Fruit fly (Drosophila melanogaster) whole organism, adult: ENCODE measurements around the gene Bicra.

Source experiments
- CG11617 ChIP-seq: fragments of 200-800 bp; sonication (Bioruptor generic); optimal IDR thresholded peaks from 2 replicates; lab custom pipeline; 2017; ENCODE audit warnings: mild to moderate bottlenecking, missing biosample characterization, missing genetic modification reagents, missing genetic modification characterization
- CG12768 ChIP-seq: fragments of 200-800 bp; sonication (Bioruptor generic); optimal IDR thresholded peaks from 2 replicates; lab custom pipeline; 2017; ENCODE audit warnings: missing biosample characterization, missing genetic modification characterization, mild to moderate bottlenecking, moderate library complexity, missing genetic modification reagents
- CG14711 ChIP-seq: fragments of 200-800 bp; sonication (Bioruptor generic); optimal IDR thresholded peaks from 2 replicates; lab custom pipeline; 2018; ENCODE audit warnings: missing biosample characterization, mild to moderate bottlenecking, missing genetic modification characterization, moderate library complexity
- CG1620 ChIP-seq: fragments of 200-800 bp; sonication (Bioruptor generic); optimal IDR thresholded peaks from 2 replicates; lab custom pipeline; 2016; ENCODE audit warnings: missing biosample characterization, missing genetic modification characterization
- CG33017 ChIP-seq: fragments of 200-800 bp; sonication (Bioruptor generic); optimal IDR thresholded peaks from 2 replicates; lab custom pipeline; 2018; ENCODE audit warnings: missing biosample characterization, mild to moderate bottlenecking, missing genetic modification characterization, moderate library complexity
- CG5204 ChIP-seq: fragments of 200-800 bp; sonication (Bioruptor generic); optimal IDR thresholded peaks from 2 replicates; lab custom pipeline; 2016; ENCODE audit warnings: missing biosample characterization, missing genetic modification characterization
- CG7045 ChIP-seq: fragments of 200-800 bp; sonication (Bioruptor generic); optimal IDR thresholded peaks from 2 replicates; lab custom pipeline; 2017; ENCODE audit warnings: missing biosample characterization, mild to moderate bottlenecking, missing genetic modification characterization
- CG7101 ChIP-seq: fragments of 200-800 bp; sonication (Bioruptor generic); optimal IDR thresholded peaks from 2 replicates; lab custom pipeline; 2018; ENCODE audit warnings: missing biosample characterization, mild to moderate bottlenecking, missing genetic modification characterization, moderate library complexity
- Clk ChIP-seq: fragments of 200-800 bp; sonication (Bioruptor generic); optimal IDR thresholded peaks from 2 replicates; lab custom pipeline; 2017; ENCODE audit warnings: missing biosample characterization, missing genetic modification characterization
- Crg-1 ChIP-seq: fragments of 200-800 bp; sonication (Bioruptor generic); optimal IDR thresholded peaks from 2 replicates; lab custom pipeline; 2016; ENCODE audit warnings: missing biosample characterization, missing genetic modification characterization
- Hr96 ChIP-seq: fragments of 200-800 bp; sonication (Bioruptor generic); optimal IDR thresholded peaks from 2 replicates; lab custom pipeline; 2016; ENCODE audit warnings: missing biosample characterization, missing genetic modification characterization
- Mnt ChIP-seq: fragments of 200-800 bp; sonication (Bioruptor generic); optimal IDR thresholded peaks from 2 replicates; lab custom pipeline; 2016; ENCODE audit warnings: missing biosample characterization, mild to moderate bottlenecking, missing genetic modification characterization
- bab1 ChIP-seq: fragments of 200-800 bp; sonication (Bioruptor generic); optimal IDR thresholded peaks from 3 replicates; lab custom pipeline; 2019; ENCODE audit warnings: missing biosample characterization, mild to moderate bottlenecking, missing genetic modification characterization, moderate library complexity
- cic ChIP-seq: fragments of 200-800 bp; sonication (Bioruptor generic); optimal IDR thresholded peaks from 2 replicates; lab custom pipeline; 2017; ENCODE audit warnings: missing biosample characterization, mild to moderate bottlenecking, missing genetic modification characterization, moderate library complexity
- cnc ChIP-seq, 2 experiments: fragments of >200 bp; optimal IDR thresholded peaks; 2 replicates each; lab custom pipeline; 2017
- kay ChIP-seq: fragments of 200-800 bp; sonication (Bioruptor generic); peaks from one replicate; lab custom pipeline; 2016; ENCODE audit warnings: missing biosample characterization, missing genetic modification characterization, borderline replicate concordance
- ovo ChIP-seq: fragments of 200-800 bp; sonication (Bioruptor generic); optimal IDR thresholded peaks from 2 replicates; lab custom pipeline; 2016; ENCODE audit warnings: missing biosample characterization, missing genetic modification characterization
- pad ChIP-seq: fragments of 200-800 bp; sonication (Bioruptor generic); optimal IDR thresholded peaks from 3 replicates; lab custom pipeline; 2017; ENCODE audit warnings: missing biosample characterization, missing genetic modification characterization, mild to moderate bottlenecking, moderate library complexity, missing genetic modification reagents
- tj ChIP-seq: fragments of 200-800 bp; sonication (Bioruptor generic); optimal IDR thresholded peaks from 3 replicates; lab custom pipeline; 2017; ENCODE audit warnings: missing biosample characterization, mild to moderate bottlenecking, missing genetic modification characterization, moderate library complexity
- toe ChIP-seq: fragments of 200-800 bp; sonication (Bioruptor generic); optimal IDR thresholded peaks from 2 replicates; lab custom pipeline; 2016; ENCODE audit warnings: missing biosample characterization, missing genetic modification characterization

The Bicra gene

dm6 chr3R:29138961-29139527 lies 76.2 kb downstream of the Bicra start:
- no peak for TF ChIP-seq Mnt (GFP tag; lab: Kevin White, UChicago)
- TF ChIP-seq ovo (GFP tag; lab: Kevin White, UChicago) = peak; percentile 96
- TF ChIP-seq toe = no peak
- TF ChIP-seq kay (GFP tag; lab: Kevin White, UChicago) = no peak
- peak; percentile 68 for TF ChIP-seq pad (GFP tag; lab: Kevin White, UChicago)
- peak; percentile 29 for TF ChIP-seq bab1
- TF ChIP-seq cnc (optimal IDR thresholded peaks at IDR 0.05; lab: Kevin White, UChicago) = no peak
- TF ChIP-seq CG11617 (GFP tag; lab: Kevin White, UChicago) = no peak
- TF ChIP-seq Crg-1 = no peak
- TF ChIP-seq cic (GFP tag; lab: Kevin White, UChicago) = no peak
- peak; percentile 45 for TF ChIP-seq CG12768
- no peak for TF ChIP-seq CG1620 (GFP tag; lab: Kevin White, UChicago)

dm6 chr3R:29139767-29140755 lies 77.2 kb downstream of the Bicra start:
- TF ChIP-seq CG11617 (GFP tag; lab: Kevin White, UChicago) = no peak
- no peak for TF ChIP-seq CG7101 (tag; lab: Kevin White, UChicago)
- TF ChIP-seq cic (GFP tag; lab: Kevin White, UChicago) = no peak
- TF ChIP-seq CG12768 = no peak
- no peak for TF ChIP-seq ovo (GFP tag; lab: Kevin White, UChicago)
- no peak for TF ChIP-seq Crg-1
- TF ChIP-seq CG33017 (tag; lab: Kevin White, UChicago) = no peak
- TF ChIP-seq Hr96 = no peak
- no peak for TF ChIP-seq tj (GFP tag; lab: Kevin White, UChicago)
- TF ChIP-seq kay (GFP tag; lab: Kevin White, UChicago) = no peak
- TF ChIP-seq cnc (optimal IDR thresholded peaks at IDR 0.05; lab: Kevin White, UChicago) = no peak
- TF ChIP-seq CG1620 (GFP tag; lab: Kevin White, UChicago) = no peak
- TF ChIP-seq Clk (GFP tag; lab: Kevin White, UChicago) = no peak
- TF ChIP-seq bab1 = no peak

dm6 chr3R:29146710-29147109 lies 83.9 kb downstream of the Bicra start, which contains the start of gene CG14511:
Gene CG14511, minus strand, starts transcription at chr3R:29146893.
- TF ChIP-seq bab1 (peak; percentile 27), CG5204 (no peak)

DNA sequence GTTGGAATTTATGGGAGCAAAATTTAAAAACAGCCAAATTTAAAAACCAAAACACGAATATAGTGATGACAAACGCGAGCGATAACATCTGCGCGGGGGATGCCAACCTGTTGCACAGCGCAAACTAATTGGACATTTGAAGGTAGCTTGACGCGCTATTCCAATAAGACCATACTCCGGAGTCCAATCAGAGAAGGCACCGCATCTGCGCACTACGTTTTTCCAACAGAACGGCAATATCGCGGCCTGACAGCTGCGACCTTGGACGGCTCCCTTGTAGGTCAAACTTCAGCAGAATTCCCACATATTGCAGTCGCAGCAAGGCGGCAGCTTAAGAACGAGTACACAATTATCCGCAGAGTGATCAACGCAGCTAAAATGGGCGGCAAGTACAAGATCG lies 85.2 kb downstream of the Bicra start, which contains the start of the genes CG11882 and Pglym78:
Gene CG11882, minus strand, starts transcription at position 101 of the 400 bp plus-strand sequence.
Gene Pglym78, plus strand, starts transcription at position 177 of the 400 bp plus-strand sequence.
- TF ChIP-seq cic (GFP tag; lab: Kevin White, UChicago) (peak; percentile 59), CG11617 (GFP tag; lab: Kevin White, UChicago) (peak; percentile 30), CG7045 (GFP tag; lab: Kevin White, UChicago) (peak; percentile 3), CG1620 (GFP tag; lab: Kevin White, UChicago) (peak; percentile 73), bab1 (peak; percentile 79), tj (GFP tag; lab: Kevin White, UChicago) (peak; percentile 0), cnc (optimal IDR thresholded peaks at IDR 0.05; lab: Kevin White, UChicago) (no peak), CG7101 (tag; lab: Kevin White, UChicago) (peak; percentile 66), Mnt (GFP tag; lab: Kevin White, UChicago) (peak; percentile 62), CG14711 (tag; lab: Kevin White, UChicago) (no peak), toe (no peak), kay (GFP tag; lab: Kevin White, UChicago) (no peak), pad (GFP tag; lab: Kevin White, UChicago) (peak; percentile 61), CG12768 (peak; percentile 71), Hr96 (no peak), CG33017 (tag; lab: Kevin White, UChicago) (peak; percentile 47), Crg-1 (no peak), Clk (GFP tag; lab: Kevin White, UChicago) (no peak), CG5204 (no peak), ovo (GFP tag; lab: Kevin White, UChicago) (peak; percentile 24)

DNA sequence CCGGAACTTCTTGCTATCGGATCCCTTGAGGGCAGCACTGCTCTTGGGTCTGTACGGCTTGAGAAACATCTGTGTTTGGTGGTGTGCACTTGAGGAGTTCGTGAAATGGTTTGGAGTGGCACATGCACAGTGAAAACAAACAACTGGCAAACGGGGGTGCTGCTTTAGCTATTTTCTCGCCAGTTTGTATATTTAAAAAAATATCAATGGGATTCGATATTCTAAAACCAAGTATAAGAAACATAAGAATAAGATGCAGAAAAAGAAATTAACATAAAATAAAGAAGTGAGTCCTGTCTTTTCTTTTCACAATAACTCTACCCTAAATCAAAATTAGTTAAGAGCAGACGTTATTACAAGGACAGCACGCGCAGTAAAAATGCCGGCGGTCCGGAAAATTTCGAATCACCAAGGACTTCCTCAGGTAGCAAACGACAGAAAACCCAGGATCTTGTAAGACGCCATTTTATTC lies 88.8 kb downstream of the Bicra start, which contains the start of gene eIF2D:
Gene eIF2D, minus strand, starts transcription at position 174 of the 472 bp plus-strand sequence.
- TF ChIP-seq bab1 = peak; percentile 77
- no peak for TF ChIP-seq kay (GFP tag; lab: Kevin White, UChicago)
- TF ChIP-seq CG11617 (GFP tag; lab: Kevin White, UChicago) = peak; percentile 58
- TF ChIP-seq tj (GFP tag; lab: Kevin White, UChicago) = no peak
- TF ChIP-seq cnc (optimal IDR thresholded peaks at IDR 0.05; lab: Kevin White, UChicago) = no peak
- TF ChIP-seq ovo (GFP tag; lab: Kevin White, UChicago) = no peak
- peak; percentile 29 for TF ChIP-seq Crg-1
- TF ChIP-seq Mnt (GFP tag; lab: Kevin White, UChicago) = peak; percentile 62
- TF ChIP-seq Hr96 = peak; percentile 33
- peak; percentile 58 for TF ChIP-seq CG14711 (tag; lab: Kevin White, UChicago)
- no peak for TF ChIP-seq CG5204
- no peak for TF ChIP-seq CG1620 (GFP tag; lab: Kevin White, UChicago)
- TF ChIP-seq CG7045 (GFP tag; lab: Kevin White, UChicago) = peak; percentile 34
- no peak for TF ChIP-seq Clk (GFP tag; lab: Kevin White, UChicago)
- peak; percentile 58 for TF ChIP-seq CG7101 (tag; lab: Kevin White, UChicago)
- peak; percentile 54 for TF ChIP-seq CG33017 (tag; lab: Kevin White, UChicago)
- peak; percentile 21 for TF ChIP-seq pad (GFP tag; lab: Kevin White, UChicago)
- TF ChIP-seq toe = no peak
- peak; percentile 58 for TF ChIP-seq CG12768
- TF ChIP-seq cic (GFP tag; lab: Kevin White, UChicago) = no peak
